Worm (Caenorhabditis elegans): ENCODE results near the gene F40G9.9.
A peak's percentile ranks its signal among the peaks of the same experiment; 100 is the strongest.

The F40G9.9 gene

ce11 chrIII:134194-134593, 37.3 kb downstream of the F40G9.9 start, which contains the start of gene pals-25:
Gene pals-25 (plus strand): TSS chrIII:134494.
- TF ChIP-seq lin-14 (GFP tag; optimal IDR thresholded peaks at IDR 0.05) (no peak), blmp-1 (tag; optimal IDR thresholded peaks at IDR 0.05) (no peak), hlh-4 (tag; optimal IDR thresholded peaks at IDR 0.05) (no peak), nhr-76 (tag; optimal IDR thresholded peaks at IDR 0.05) (no peak), fkh-8 (tag; optimal IDR thresholded peaks at IDR 0.05) (no peak), nhr-11 (tag; optimal IDR thresholded peaks at IDR 0.05) (no peak), C04F5.9 (tag; optimal IDR thresholded peaks at IDR 0.05) (no peak), sox-4 (tag; optimal IDR thresholded peaks at IDR 0.05) (no peak), dpl-1 (GFP tag; optimal IDR thresholded peaks at IDR 0.05) (no peak), fos-1 (tag; optimal IDR thresholded peaks at IDR 0.05) (no peak), lin-39 (tag; optimal IDR thresholded peaks at IDR 0.05) (no peak)

ce11 chrIII:132118-132517, 39.4 kb downstream of the F40G9.9 start, which contains the start of gene pals-22:
Gene pals-22 (plus strand): TSS chrIII:132418.
- TF ChIP-seq skn-1 (tag; optimal IDR thresholded peaks at IDR 0.05) (no peak), Y116A8C.19 (tag; optimal IDR thresholded peaks at IDR 0.05; ENCODE audit: borderline replicate concordance) (no peak), nhr-20 (tag; optimal IDR thresholded peaks at IDR 0.05) (no peak)

ce11 chrIII:131627-132026, 39.9 kb downstream of the F40G9.9 start:
- TF ChIP-seq swsn-7 (tag; optimal IDR thresholded peaks at IDR 0.05) (peak; percentile 50), ztf-11 (tag; optimal IDR thresholded peaks at IDR 0.05) (no peak), C34B4.2 (tag; optimal IDR thresholded peaks at IDR 0.05) (no peak), fkh-8 (tag; optimal IDR thresholded peaks at IDR 0.05) (peak; percentile 56), mab-9 (GFP tag; IDR thresholded peaks at IDR 0.05) (no peak), efl-3 (GFP tag; optimal IDR thresholded peaks at IDR 0.05) (no peak), ceh-8 (GFP tag; optimal IDR thresholded peaks at IDR 0.05) (no peak), ama-1 (optimal IDR thresholded peaks at IDR 0.05) (no peak), pag-3 (tag; optimal IDR thresholded peaks at IDR 0.05; ENCODE audit: borderline replicate concordance, insufficient read depth) (no peak), sox-4 (tag; optimal IDR thresholded peaks at IDR 0.05) (no peak), alr-1 (tag; optimal IDR thresholded peaks at IDR 0.05; ENCODE audit: borderline replicate concordance) (no peak), lin-14 (GFP tag; optimal IDR thresholded peaks at IDR 0.05) (peak; percentile 77), blmp-1 (tag; optimal IDR thresholded peaks at IDR 0.05) (peak; percentile 42), xbp-1 (tag; optimal IDR thresholded peaks at IDR 0.05) (peak; percentile 44), nhr-71 (tag; optimal IDR thresholded peaks at IDR 0.05) (peak; percentile 61), egl-13 (tag; optimal IDR thresholded peaks at IDR 0.05) (no peak), skn-1 (tag; optimal IDR thresholded peaks at IDR 0.05) (peak; percentile 11), mep-1 (tag; optimal IDR thresholded peaks at IDR 0.05) (peak; percentile 79), elt-2 (tag; optimal IDR thresholded peaks at IDR 0.05) (peak; percentile 1), lin-39 (tag; optimal IDR thresholded peaks at IDR 0.05) (no peak), zip-4 (GFP tag; optimal IDR thresholded peaks at IDR 0.05) (no peak), nhr-76 (tag; optimal IDR thresholded peaks at IDR 0.05) (no peak), pqm-1 (tag; optimal IDR thresholded peaks at IDR 0.05) (no peak), mdl-1 (tag; optimal IDR thresholded peaks at IDR 0.05) (no peak), fkh-4 (tag; optimal IDR thresholded peaks at IDR 0.05; ENCODE audit: borderline replicate concordance) (no peak), zag-1 (tag; optimal IDR thresholded peaks at IDR 0.05) (peak; percentile 14), egl-27 (tag; optimal IDR thresholded peaks at IDR 0.05) (no peak), vab-15 (tag; optimal IDR thresholded peaks at IDR 0.05) (peak; percentile 89), sptf-1 (tag; optimal IDR thresholded peaks at IDR 0.05) (no peak), elt-3 (tag; optimal IDR thresholded peaks at IDR 0.05) (no peak), nhr-19 (GFP tag; conservative IDR thresholded peaks at IDR 0.05) (peak; percentile 15; the same call in 1 of the 2 replicates), fkh-10 (GFP tag; optimal IDR thresholded peaks at IDR 0.05) (no peak), lir-3 (tag; optimal IDR thresholded peaks at IDR 0.05; ENCODE audit: poor library complexity) (peak; percentile 34), fos-1 (tag; optimal IDR thresholded peaks at IDR 0.05) (no peak), efl-1 (optimal IDR thresholded peaks at IDR 0.05) (peak; percentile 65 to 67), efl-1 (GFP tag; optimal IDR thresholded peaks at IDR 0.05 in 1 of 2) (peak; percentile 64 to 94), nhr-85 (tag) (peak; percentile 71), nhr-12 (tag; optimal IDR thresholded peaks at IDR 0.05) (no peak), jun-1 (tag; optimal IDR thresholded peaks at IDR 0.05) (no peak), F16B12.6 (tag; optimal IDR thresholded peaks at IDR 0.05) (peak; percentile 60), unc-30 (tag; optimal IDR thresholded peaks at IDR 0.05) (no peak), unc-86 (tag; optimal IDR thresholded peaks at IDR 0.05) (peak; percentile 15)
